Worm (Caenorhabditis elegans) whole organism, L4 larva: ENCODE data around the gene nrf-6.

Experiments
- F49E8.2 ChIP-seq: sonication (generic microtip); optimal IDR thresholded peaks from 2 replicates; lab custom pipeline; 2016; ENCODE audit warnings: missing compliant biosample characterization, mild to moderate bottlenecking, missing genetic modification characterization, borderline replicate concordance
- R02D3.7 ChIP-seq: fragments of 150-350 bp; sonication (generic microtip); optimal IDR thresholded peaks from 3 replicates; lab custom pipeline; 2014; ENCODE audit warnings: missing biosample characterization, missing genetic modification characterization
- T20F7.1 ChIP-seq: fragments of 200-800 bp; sonication (Bioruptor generic); optimal IDR thresholded peaks from 2 replicates; lab custom pipeline; 2018; ENCODE audit warnings: mild to moderate bottlenecking, missing genetic modification characterization, missing compliant biosample characterization
- Y48G9A.11 ChIP-seq: fragments of 200-800 bp; sonication (Bioruptor generic); IDR thresholded peaks from 2 replicates; pipeline ENCODE4 v1.3.6; 2022; ENCODE audit warnings: missing genetic modification reagents, missing genetic modification characterization, missing compliant biosample characterization
- Y5F2A.4 ChIP-seq: fragments of 200-800 bp; sonication (Bioruptor generic); optimal IDR thresholded peaks from 2 replicates; lab custom pipeline; 2018; ENCODE audit warnings: mild to moderate bottlenecking, missing genetic modification characterization, missing compliant biosample characterization
- ZK546.5 ChIP-seq, 2 experiments: sonication (generic microtip); optimal IDR thresholded peaks; 2 replicates each; lab custom pipeline; 2017; ENCODE audit warnings: missing biosample characterization in 2 of 2, missing genetic modification characterization in 2 of 2
- aha-1 ChIP-seq: fragments of 150-350 bp; peaks from one replicate; lab custom pipeline; 2014; ENCODE audit warnings: missing biosample characterization, missing genetic modification characterization
- ceh-28 ChIP-seq: fragments of 150-350 bp; optimal IDR thresholded peaks from 2 replicates; lab custom pipeline; 2014; ENCODE audit warnings: missing biosample characterization, missing genetic modification reagents, missing genetic modification characterization
- ceh-32 ChIP-seq: sonication (generic microtip); optimal IDR thresholded peaks from 2 replicates; lab custom pipeline; 2016; ENCODE audit warnings: mild to moderate bottlenecking, missing genetic modification characterization, missing compliant biosample characterization; ENCODE audit not compliant: poor library complexity
- ceh-62 ChIP-seq: sonication (generic microtip); optimal IDR thresholded peaks from 2 replicates; lab custom pipeline; 2017; ENCODE audit warnings: missing biosample characterization, missing genetic modification characterization
- ceh-82 ChIP-seq: sonication (generic microtip); optimal IDR thresholded peaks from 2 replicates; lab custom pipeline; 2017; ENCODE audit warnings: missing biosample characterization, missing genetic modification characterization
- ces-1 ChIP-seq: fragments of 150-350 bp; sonication (generic microtip); optimal IDR thresholded peaks from 4 replicates; lab custom pipeline; 2014; ENCODE audit warnings: missing biosample characterization, missing genetic modification reagents, missing genetic modification characterization
- daf-19 ChIP-seq: fragments of 200-800 bp; sonication (Bioruptor generic); conservative IDR thresholded peaks from 2 replicates; pipeline ENCODE4 v1.3.6; 2022; ENCODE audit warnings: missing genetic modification characterization, missing compliant biosample characterization
- dpl-1 ChIP-seq: fragments of 150-350 bp; optimal IDR thresholded peaks from 2 replicates; lab custom pipeline; 2014; ENCODE audit warnings: missing biosample characterization, missing genetic modification reagents, missing genetic modification characterization
- duxl-1 ChIP-seq: sonication (generic microtip); optimal IDR thresholded peaks from 2 replicates; lab custom pipeline; 2016; ENCODE audit warnings: mild to moderate bottlenecking, missing genetic modification characterization, moderate library complexity, missing compliant biosample characterization; ENCODE audit not compliant: poor library complexity
- dve-1 ChIP-seq: sonication (generic microtip); optimal IDR thresholded peaks from 2 replicates; lab custom pipeline; 2017; ENCODE audit warnings: antibody characterized with exemption, mild to moderate bottlenecking, missing genetic modification characterization, missing compliant biosample characterization; ENCODE audit not compliant: insufficient read depth
- hif-1 ChIP-seq, 2 experiments: sonication (generic microtip); optimal IDR thresholded peaks; 2 replicates each; lab custom pipeline; 2016 to 2017; ENCODE audit warnings: missing compliant biosample characterization in 2 of 2, missing genetic modification characterization in 2 of 2, missing genetic modification reagents in 2 of 2, missing genotype in 2 of 2, mild to moderate bottlenecking in 1 of 2
- hlh-30 ChIP-seq: sonication (generic microtip); optimal IDR thresholded peaks from 2 replicates; lab custom pipeline; 2017; ENCODE audit warnings: antibody characterized with exemption, mild to moderate bottlenecking, missing genetic modification characterization, missing compliant biosample characterization; ENCODE audit not compliant: insufficient read depth
- lin-38 ChIP-seq: fragments of 200-800 bp; sonication (Bioruptor generic); IDR thresholded peaks from 2 replicates; pipeline ENCODE4 v1.3.6; 2022; ENCODE audit warnings: missing genetic modification reagents, missing genetic modification characterization, missing compliant biosample characterization
- lsy-2 ChIP-seq, 2 experiments: fragments of 150-350 bp in 1 of 2; sonication (generic microtip) in 1 of 2; optimal IDR thresholded peaks; 2 replicates each; lab custom pipeline; 2014 to 2017; ENCODE audit warnings: missing biosample characterization in 2 of 2, missing genetic modification characterization in 2 of 2
- madf-5 ChIP-seq, 2 experiments: fragments of 200-800 bp; sonication (Bioruptor generic); IDR thresholded peaks; 2 replicates each; pipeline ENCODE4 v1.3.6; 2022; ENCODE audit warnings: missing compliant biosample characterization in 2 of 2, missing genetic modification characterization in 2 of 2
- madf-9 ChIP-seq: fragments of 200-800 bp; sonication (Bioruptor generic); conservative IDR thresholded peaks from 2 replicates; pipeline ENCODE4 v1.3.6; 2022; ENCODE audit warnings: missing genetic modification reagents, missing genetic modification characterization, missing compliant biosample characterization
- mdt-29 ChIP-seq: fragments of 200-800 bp; sonication (Bioruptor generic); IDR thresholded peaks from 2 replicates; pipeline ENCODE4 v1.3.6; 2022; ENCODE audit warnings: missing genetic modification reagents, missing genetic modification characterization, missing compliant biosample characterization
- mes-2 ChIP-seq: sonication (generic microtip); optimal IDR thresholded peaks from 2 replicates; lab custom pipeline; 2016; ENCODE audit warnings: missing genotype, mild to moderate bottlenecking, missing genetic modification characterization, missing compliant biosample characterization; ENCODE audit not compliant: poor library complexity, severe bottlenecking
- mxl-2 ChIP-seq: fragments of 200-800 bp; sonication (Bioruptor generic); conservative IDR thresholded peaks from 2 replicates; pipeline ENCODE4 v1.3.6; 2022; ENCODE audit warnings: missing genetic modification reagents, missing genetic modification characterization, missing compliant biosample characterization
- mxl-3 ChIP-seq: fragments of 200-800 bp; sonication (Bioruptor generic); optimal IDR thresholded peaks from 2 replicates; lab custom pipeline; 2018; ENCODE audit warnings: mild to moderate bottlenecking, missing genetic modification characterization, missing compliant biosample characterization
- nhr-25 ChIP-seq: sonication (generic microtip); optimal IDR thresholded peaks from 2 replicates; lab custom pipeline; 2017; ENCODE audit warnings: missing genetic modification characterization, mild to moderate bottlenecking, missing compliant biosample characterization, antibody characterized with exemption, moderate library complexity, borderline replicate concordance; ENCODE audit not compliant: insufficient read depth
- nhr-28 ChIP-seq: fragments of 150-350 bp; optimal IDR thresholded peaks from 2 replicates; lab custom pipeline; 2014; ENCODE audit warnings: missing biosample characterization, missing genetic modification characterization
- nhr-6 ChIP-seq: fragments of 150-350 bp; optimal IDR thresholded peaks from 2 replicates; lab custom pipeline; 2014; ENCODE audit warnings: missing biosample characterization, missing genetic modification characterization
- snpc-4 ChIP-seq: fragments of 150-350 bp; optimal IDR thresholded peaks from 2 replicates; lab custom pipeline; 2014; ENCODE audit warnings: missing biosample characterization, missing genetic modification characterization
- spr-3 ChIP-seq: fragments of 200-800 bp; sonication (Bioruptor generic); optimal IDR thresholded peaks from 2 replicates; lab custom pipeline; 2018; ENCODE audit warnings: mild to moderate bottlenecking, missing genetic modification characterization, missing compliant biosample characterization
- unc-62 ChIP-seq, 3 experiments: fragments of 150-350 bp in 1 of 3; sonication (generic microtip); optimal IDR thresholded peaks in 2 of 3; peaks in 1 of 3; 1 replicate in 1 of 3; 2 replicates in 2 of 3; lab custom pipeline; 2014 to 2017; ENCODE audit warnings: missing biosample characterization in 3 of 3, missing genetic modification characterization in 3 of 3, missing genetic modification reagents in 3 of 3, missing genotype in 1 of 3
- ztf-11 ChIP-seq: fragments of 150-350 bp; optimal IDR thresholded peaks from 2 replicates; lab custom pipeline; 2014; ENCODE audit warnings: missing biosample characterization, missing genetic modification characterization
- ztf-7 ChIP-seq: fragments of 150-350 bp; optimal IDR thresholded peaks from 2 replicates; lab custom pipeline; 2014; ENCODE audit warnings: missing biosample characterization, missing genetic modification characterization

nrf-6 gene

ce11 chrII:8052850-8053249 is 20.3 kb upstream of the nrf-6 start, which contains the start of gene T05H10.4:
Gene T05H10.4 (plus strand): TSS chrII:8053150.
- TF ChIP-seq ceh-82 (tag; lab: Kevin White, UChicago) (no peak), daf-19 (GFP tag; lab: Robert Waterston, UW) (no peak), snpc-4 (no peak), ZK546.5 (tag; optimal IDR thresholded peaks at IDR 0.05; lab: Kevin White, UChicago) (no peak), ztf-11 (tag; lab: Kevin White, UChicago) (no peak), mes-2 (tag; lab: Kevin White, UChicago) (no peak)

ce11 chrII:8052172-8052571 is 19.7 kb upstream of the nrf-6 start:
- TF ChIP-seq ceh-28 (tag; lab: Kevin White, UChicago) (no peak), unc-62 (GFP tag; optimal IDR thresholded peaks at IDR 0.05 in 1 of 2; lab: Kevin White, UChicago) (peak in 1 of 2 experiments; percentile 7), unc-62 (tag; optimal IDR thresholded peaks at IDR 0.05; lab: Kevin White, UChicago) (no peak)

- TF ChIP-seq aha-1 (tag; lab: Kevin White, UChicago), result peak; percentile 88
- no peak for TF ChIP-seq R02D3.7 (tag; lab: Kevin White, UChicago)
Measured at ce11 chrII:8051330-8051729, 18.8 kb upstream of the nrf-6 start.

- TF ChIP-seq unc-62 (GFP tag; optimal IDR thresholded peaks at IDR 0.05 in 1 of 2; lab: Kevin White, UChicago) (peak in 1 of 2 experiments; percentile 15), unc-62 (tag; optimal IDR thresholded peaks at IDR 0.05; lab: Kevin White, UChicago) (no peak), ceh-32 (no peak)
Measured at ce11 chrII:8050477-8050876, 18.0 kb upstream of the nrf-6 start, which contains the start of gene mtre-1. Gene mtre-1 (minus strand): TSS chrII:8050577.

ce11 chrII:8047264-8047663 is 14.8 kb upstream of the nrf-6 start, which contains the start of gene apn-1:
Gene apn-1 (plus strand): TSS chrII:8047564.
- TF ChIP-seq ces-1 (GFP tag; lab: Kevin White, UChicago) (no peak), unc-62 (GFP tag; optimal IDR thresholded peaks at IDR 0.05 in 1 of 2; lab: Kevin White, UChicago) (peak in 1 of 2 experiments; percentile 52), unc-62 (tag; optimal IDR thresholded peaks at IDR 0.05; lab: Kevin White, UChicago) (no peak)
- TF ChIP-seq, all 104 proteins: peak for 1

- TF ChIP-seq mxl-2 (GFP tag; lab: Robert Waterston, UW), result no peak
Measured at ce11 chrII:8042289-8042688, 9.8 kb upstream of the nrf-6 start, which contains the start of gene T05H10.1. Gene T05H10.1 (plus strand): TSS chrII:8042589.

ce11 chrII:8041642-8042041 is 9.1 kb upstream of the nrf-6 start:
- peak; percentile 50 for TF ChIP-seq aha-1 (tag; lab: Kevin White, UChicago)
- peak; percentile 9 for TF ChIP-seq nhr-6 (tag; lab: Kevin White, UChicago)
- no peak for TF ChIP-seq madf-9 (GFP tag; lab: Robert Waterston, UW)
- peak; percentile 26 for TF ChIP-seq dpl-1 (GFP tag; lab: Kevin White, UChicago)
- TF ChIP-seq lsy-2 (tag; optimal IDR thresholded peaks at IDR 0.05; lab: Kevin White, UChicago), result peak in 1 of 2 experiments; percentile 74
- peak; percentile 57 for TF ChIP-seq lin-38 (GFP tag; lab: Robert Waterston, UW)
- no peak for TF ChIP-seq duxl-1 (tag; lab: Kevin White, UChicago)
- no peak for TF ChIP-seq madf-5 (GFP tag; IDR thresholded peaks at IDR 0.05; lab: Robert Waterston, UW)
- no peak for TF ChIP-seq mdt-29 (GFP tag; lab: Robert Waterston, UW)
- TF ChIP-seq Y48G9A.11, result 0 out of 2 replicates have a peak, but pooled peaks have one; percentile 37
- TF ChIP-seq mes-2 (tag; lab: Kevin White, UChicago), result peak; percentile 39
- TF ChIP-seq T20F7.1, result peak; percentile 96
- TF ChIP-seq hlh-30 (tag; lab: Kevin White, UChicago), result peak; percentile 70

- TF ChIP-seq T20F7.1, result peak; percentile 90
- peak; percentile 63 for TF ChIP-seq dpl-1 (GFP tag; lab: Kevin White, UChicago)
- no peak for TF ChIP-seq ceh-62 (tag; lab: Kevin White, UChicago)
- peak; percentile 48 for TF ChIP-seq dve-1
- TF ChIP-seq nhr-25 (tag; lab: Kevin White, UChicago), result no peak
- TF ChIP-seq F49E8.2, result no peak
- TF ChIP-seq madf-5 (GFP tag; IDR thresholded peaks at IDR 0.05; lab: Robert Waterston, UW), result no peak
- peak; percentile 38 for TF ChIP-seq mxl-3 (GFP tag; lab: Kevin White, UChicago)
- no peak for TF ChIP-seq spr-3 (GFP tag; lab: Kevin White, UChicago)
- peak; percentile 65 for TF ChIP-seq nhr-28 (tag; lab: Kevin White, UChicago)
- peak in 1 of 2 experiments; percentile 83 for TF ChIP-seq hif-1 (tag; optimal IDR thresholded peaks at IDR 0.05; lab: Kevin White, UChicago)
- no peak for TF ChIP-seq ztf-7 (tag; lab: Kevin White, UChicago)
- TF ChIP-seq Y48G9A.11, result peak; percentile 34; the same call in 1 of the 2 replicates
- no peak for TF ChIP-seq ceh-28 (tag; lab: Kevin White, UChicago)
- TF ChIP-seq Y5F2A.4 (GFP tag; lab: Kevin White, UChicago), result no peak
Measured at ce11 chrII:8039416-8039815, 6.9 kb upstream of the nrf-6 start, which contains the start of the genes ubh-4 and algn-6. Gene ubh-4 (minus strand): TSS chrII:8039597. Gene algn-6 (plus strand): TSS chrII:8039802.
